Worm (Caenorhabditis elegans) whole organism, L1 larva: ENCODE results near the gene phf-14.

Experiments used
- ama-1 ChIP-seq: fragments of 150-350 bp; optimal IDR thresholded peaks from 2 replicates; lab custom pipeline; 2014
- ets-5 ChIP-seq: fragments of 200-800 bp; sonication (Bioruptor generic); IDR thresholded peaks from 2 replicates; pipeline ENCODE4 v1.3.6; 2022; ENCODE audit warnings: missing genetic modification characterization, missing compliant biosample characterization
- pqm-1 ChIP-seq: sonication (generic microtip); optimal IDR thresholded peaks from 3 replicates; lab custom pipeline; 2017; ENCODE audit warnings: missing biosample characterization, missing genetic modification characterization

ce11 chrV:17888939-17889338 is 17.7 kb downstream of the phf-14 start, which contains the start of gene C06H5.6:
- TF ChIP-seq ets-5 (GFP tag; lab: Robert Waterston, UW) (no peak), ama-1 (lab: Kevin White, UChicago) (no peak), pqm-1 (tag; lab: Kevin White, UChicago) (no peak)
